Worm (Caenorhabditis elegans) whole organism, midembryonic: ENCODE results near the gene R11H6.2.

Experiments used
- T22C8.4 ChIP-seq: fragments of 200-800 bp; sonication (Bioruptor generic); IDR thresholded peaks from 2 replicates; pipeline ENCODE4 v1.3.6; 2022; ENCODE audit warnings: missing genetic modification characterization, missing compliant biosample characterization
- flt-1 ChIP-seq: fragments of 200-800 bp; sonication (Bioruptor generic); IDR thresholded peaks from 2 replicates; pipeline ENCODE4 v1.3.6; 2022; ENCODE audit warnings: missing genetic modification characterization, missing compliant biosample characterization
- klf-2 ChIP-seq: fragments of 200-800 bp; sonication (Bioruptor generic); conservative IDR thresholded peaks from 2 replicates; pipeline ENCODE4 v1.3.6; 2022; ENCODE audit warnings: missing genetic modification reagents, missing genetic modification characterization, missing compliant biosample characterization
- med-1 ChIP-seq: sonication (generic microtip); optimal IDR thresholded peaks from 2 replicates; lab custom pipeline; 2017; ENCODE audit warnings: missing genetic modification characterization, mild to moderate bottlenecking, missing compliant biosample characterization, antibody characterized with exemption, missing genetic modification reagents; ENCODE audit not compliant: insufficient read depth
- ref-1 ChIP-seq: fragments of 200-800 bp; sonication (Bioruptor generic); conservative IDR thresholded peaks from 2 replicates; pipeline ENCODE4 v1.3.6; 2022; ENCODE audit warnings: missing genetic modification reagents, missing genetic modification characterization, missing compliant biosample characterization
- ztf-23 ChIP-seq: fragments of 200-800 bp; sonication (Bioruptor generic); IDR thresholded peaks from 2 replicates; pipeline ENCODE4 v1.3.6; 2022; ENCODE audit warnings: missing genetic modification reagents, missing genetic modification characterization, missing compliant biosample characterization
- ztf-29 ChIP-seq: fragments of 200-800 bp; sonication (Bioruptor generic); IDR thresholded peaks from 2 replicates; pipeline ENCODE4 v1.3.6; 2022; ENCODE audit warnings: missing genetic modification reagents, missing genetic modification characterization, missing compliant biosample characterization

ce11 chrV:14631588-14631987, 33.8 kb downstream of the R11H6.2 start, which contains the start of gene F43D2.3:
- TF ChIP-seq med-1 (GFP tag; lab: Kevin White, UChicago), result no peak
- TF ChIP-seq ztf-29 (GFP tag; lab: Robert Waterston, UW), result no peak
- TF ChIP-seq T22C8.4 (GFP tag; lab: Robert Waterston, UW), result no peak
- TF ChIP-seq ref-1, result no peak
- TF ChIP-seq klf-2 (GFP tag; lab: Robert Waterston, UW), result no peak
- no peak for TF ChIP-seq ztf-23 (GFP tag; lab: Robert Waterston, UW)
- TF ChIP-seq flt-1 (GFP tag; lab: Robert Waterston, UW), result no peak
